Worm (Caenorhabditis elegans) whole organism, L1 larva: ENCODE data around the gene spo-11.

ENCODE experiments used
- fkh-10 ChIP-seq: sonication (generic microtip); optimal IDR thresholded peaks from 2 replicates; lab custom pipeline; 2017; ENCODE audit warnings: missing biosample characterization, missing genetic modification reagents, missing genetic modification characterization
- lin-15B ChIP-seq: fragments of 150-350 bp; sonication (generic microtip); optimal IDR thresholded peaks from 3 replicates; lab custom pipeline; 2014; ENCODE audit warnings: missing biosample characterization, missing genetic modification characterization
- lsy-2 ChIP-seq, 2 experiments: fragments of 150-350 bp; optimal IDR thresholded peaks; 2 replicates each; lab custom pipeline; 2014; ENCODE audit warnings: missing biosample characterization in 2 of 2, missing genetic modification characterization in 2 of 2
- mdl-1 ChIP-seq, 2 experiments: fragments of 150-350 bp; optimal IDR thresholded peaks; 2 replicates each; lab custom pipeline; 2014 to 2017; ENCODE audit warnings: missing biosample characterization in 2 of 2, missing genetic modification characterization in 2 of 2, inconsistent platforms in 1 of 2
- unc-30 ChIP-seq: sonication (generic microtip); optimal IDR thresholded peaks from 2 replicates; lab custom pipeline; 2017; ENCODE audit warnings: missing biosample characterization, missing genetic modification characterization

DNA sequence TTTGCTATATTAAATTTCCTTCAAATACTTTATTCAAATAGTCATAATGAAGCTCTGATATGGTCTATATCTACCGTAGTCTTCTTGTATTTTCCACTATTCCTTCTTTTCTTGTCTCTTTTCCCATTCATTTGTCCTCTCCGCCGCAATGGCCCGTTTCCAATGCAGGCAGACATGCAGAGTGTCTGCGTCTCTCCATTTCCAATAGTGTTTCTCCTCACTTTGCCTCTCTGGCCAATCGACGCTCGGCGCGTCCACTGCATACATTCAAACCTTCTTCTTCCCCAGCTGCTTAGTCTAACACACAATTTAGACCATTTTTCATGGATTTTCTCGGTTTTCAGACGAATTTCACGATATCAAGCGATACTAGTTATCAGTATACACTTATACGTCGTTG, 538 bp upstream of the spo-11 start:
- no peak for TF ChIP-seq fkh-10
- TF ChIP-seq mdl-1 (tag; optimal IDR thresholded peaks at IDR 0.05; lab: Kevin White, UChicago) = peak in 1 of 2 experiments; percentile 5
- peak; percentile 33 for TF ChIP-seq lin-15B (tag; lab: Kevin White, UChicago)
- peak; percentile 65 to 76 for TF ChIP-seq lsy-2 (tag; optimal IDR thresholded peaks at IDR 0.05; lab: Kevin White, UChicago)
- no peak for TF ChIP-seq unc-30 (tag; lab: Kevin White, UChicago)
